Fruit fly (Drosophila melanogaster): ENCODE data around the gene Spn28Da.

Gene Spn28Da

dm6 chr2L:7879292-7879894 lies 9.5 kb downstream of the Spn28Da start, which contains the start of gene spz3:
TSS of gene spz3 (minus strand) at chr2L:7879552.
- no peak for TF ChIP-seq Sox102F (GFP tag; optimal IDR thresholded peaks at IDR 0.05)
- TF ChIP-seq CG13894 (tag; optimal IDR thresholded peaks at IDR 0.05), result peak; percentile 47
- TF ChIP-seq CG10543 (GFP tag; optimal IDR thresholded peaks at IDR 0.05), result peak; percentile 22
- TF ChIP-seq Jarid2 (GFP tag; optimal IDR thresholded peaks at IDR 0.05), result peak; percentile 30
- TF ChIP-seq Trl (optimal IDR thresholded peaks at IDR 0.05), result peak; percentile 21 to 49
- TF ChIP-seq Trl (GFP tag; optimal IDR thresholded peaks at IDR 0.05), result no peak
- TF ChIP-seq lbe (GFP tag; optimal IDR thresholded peaks at IDR 0.05), result peak; percentile 16
- TF ChIP-seq sd (tag; optimal IDR thresholded peaks at IDR 0.05), result peak; percentile 67
- no peak for TF ChIP-seq gfzf (GFP tag; optimal IDR thresholded peaks at IDR 0.05)
- peak; percentile 28; the same call in 1 of the 2 replicates for TF ChIP-seq CG13287 (GFP tag; IDR thresholded peaks at IDR 0.05; ENCODE audit: partially characterized antibody)
- TF ChIP-seq bsh (GFP tag; optimal IDR thresholded peaks at IDR 0.05), result peak in 1 of 2 experiments; percentile 67
- TF ChIP-seq Drgx (GFP tag; IDR thresholded peaks at IDR 0.05), result peak; percentile 64
- peak; percentile 76; the same call in 1 of the 4 replicates for TF ChIP-seq chinmo (GFP tag; IDR thresholded peaks at IDR 0.05; ENCODE audit: partially characterized antibody)
- TF ChIP-seq abd-A (tag; optimal IDR thresholded peaks at IDR 0.05), result peak; percentile 38
- TF ChIP-seq Blimp-1 (GFP tag; optimal IDR thresholded peaks at IDR 0.05), result no peak
- peak; percentile 96 for TF ChIP-seq nom (GFP tag; optimal IDR thresholded peaks at IDR 0.05)

- TF ChIP-seq CG30020 (tag; optimal IDR thresholded peaks at IDR 0.05) (no peak), kah (GFP tag; optimal IDR thresholded peaks at IDR 0.05) (no peak), crp (GFP tag; optimal IDR thresholded peaks at IDR 0.05) (no peak), CG13296 (GFP tag; optimal IDR thresholded peaks at IDR 0.05) (no peak), CG1024 (GFP tag; IDR thresholded peaks at IDR 0.05) (no peak), sob (GFP tag; IDR thresholded peaks at IDR 0.05) (no peak), lov (optimal IDR thresholded peaks at IDR 0.05) (no peak), lov (GFP tag; IDR thresholded peaks at IDR 0.05) (no peak), CG3838 (GFP tag; optimal IDR thresholded peaks at IDR 0.05) (no peak), Hr51 (GFP tag; optimal IDR thresholded peaks at IDR 0.05) (no peak), CG1602 (GFP tag; optimal IDR thresholded peaks at IDR 0.05) (no peak), Optix (GFP tag; IDR thresholded peaks at IDR 0.05) (no peak), fru (optimal IDR thresholded peaks at IDR 0.05) (no peak), gsb-n (tag; optimal IDR thresholded peaks at IDR 0.05) (no peak), seq (GFP tag; IDR thresholded peaks at IDR 0.05) (no peak), CG10959 (GFP tag; IDR thresholded peaks at IDR 0.05) (no peak), CG4730 (GFP tag; IDR thresholded peaks at IDR 0.05) (no peak)
These were observed 10.6 kb downstream of the Spn28Da start for dm6 chr2L:7878372-7878771.

- TF ChIP-seq esg (GFP tag; conservative IDR thresholded peaks at IDR 0.05) (no peak), sens (GFP tag) (peak; percentile 54), Pdp1 (GFP tag; optimal IDR thresholded peaks at IDR 0.05) (peak in 1 of 2 experiments; percentile 77), slou (GFP tag; optimal IDR thresholded peaks at IDR 0.05) (no peak), Rfx (GFP tag; IDR thresholded peaks at IDR 0.05) (0 out of 2 replicates have a peak, but pooled peaks have one; percentile 8)
These were observed 12.3 kb downstream of the Spn28Da start for dm6 chr2L:7876520-7877232.

Data from whole organism, embryonic.